Worm (Caenorhabditis elegans): ENCODE data around the gene fbxa-114.

fbxa-114 gene

DNA sequence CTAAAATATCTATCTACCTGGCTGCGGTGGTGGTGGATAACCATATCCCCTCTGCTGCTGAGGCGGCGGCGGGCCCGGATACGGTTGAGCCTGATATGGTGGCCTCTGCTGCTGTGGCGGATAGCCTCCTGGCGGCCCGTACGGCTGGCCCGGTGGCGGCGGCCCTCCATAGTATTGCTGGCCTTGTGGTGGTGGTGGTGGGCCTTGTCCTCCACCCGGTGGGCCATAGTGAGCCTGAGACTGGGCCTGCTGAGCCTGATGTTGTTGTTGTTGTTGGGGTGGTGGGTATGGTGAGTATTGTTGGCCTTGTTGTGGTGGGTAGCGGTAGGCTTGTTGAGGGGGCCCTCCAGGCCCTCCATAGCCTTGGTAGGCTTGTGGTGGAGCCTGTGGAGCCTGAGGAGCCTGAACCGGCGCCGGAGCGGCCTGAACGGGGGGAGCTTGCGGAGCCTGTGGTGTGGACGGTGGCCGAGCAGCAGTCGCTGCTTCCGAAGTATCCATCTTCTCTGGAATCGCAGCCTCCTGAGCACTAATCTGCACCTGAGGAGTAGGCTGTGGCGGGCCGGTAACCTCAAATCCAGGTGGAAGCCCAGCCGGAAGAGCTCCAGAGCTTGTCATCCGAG, 39.9 kb downstream of the fbxa-114 start:
- TF ChIP-seq elt-2 (tag; optimal IDR thresholded peaks at IDR 0.05): no peak
- no peak for TF ChIP-seq lsy-12 (tag; optimal IDR thresholded peaks at IDR 0.05)
- no peak for TF ChIP-seq ztf-4 (tag; optimal IDR thresholded peaks at IDR 0.05)
- TF ChIP-seq jun-1 (tag; optimal IDR thresholded peaks at IDR 0.05): no peak
- no peak for TF ChIP-seq R02D3.7 (tag; optimal IDR thresholded peaks at IDR 0.05)
- TF ChIP-seq lin-39 (tag; optimal IDR thresholded peaks at IDR 0.05): no peak
- no peak for TF ChIP-seq lin-15B (tag; optimal IDR thresholded peaks at IDR 0.05)
- TF ChIP-seq mdl-1 (tag; optimal IDR thresholded peaks at IDR 0.05): no peak
- no peak for TF ChIP-seq aly-2 (tag; optimal IDR thresholded peaks at IDR 0.05)
- TF ChIP-seq fkh-2 (tag; optimal IDR thresholded peaks at IDR 0.05): no peak
- no peak for TF ChIP-seq nhr-28 (tag; optimal IDR thresholded peaks at IDR 0.05)
- no peak for TF ChIP-seq fos-1 (tag; optimal IDR thresholded peaks at IDR 0.05)
- TF ChIP-seq nhr-11 (tag; optimal IDR thresholded peaks at IDR 0.05): no peak
- TF ChIP-seq skn-1 (tag; optimal IDR thresholded peaks at IDR 0.05): no peak

ce11 chrV:20249438-20250120, 48.2 kb downstream of the fbxa-114 start, which contains the start of gene swsn-1:
swsn-1 (minus strand) TSS chrV:20249488.
- peak; percentile 10 for TF ChIP-seq lin-15B (tag; optimal IDR thresholded peaks at IDR 0.05)
- TF ChIP-seq jun-1 (tag; optimal IDR thresholded peaks at IDR 0.05): no peak
- no peak for TF ChIP-seq ceh-9 (tag; optimal IDR thresholded peaks at IDR 0.05)
- peak; percentile 85 for TF ChIP-seq hmg-11 (tag; optimal IDR thresholded peaks at IDR 0.05)
- no peak for TF ChIP-seq snpc-4 (tag; optimal IDR thresholded peaks at IDR 0.05)
- no peak for TF ChIP-seq nhr-43 (tag; optimal IDR thresholded peaks at IDR 0.05; ENCODE audit: poor library complexity, severe bottlenecking)
- TF ChIP-seq nfya-1 (tag; optimal IDR thresholded peaks at IDR 0.05; ENCODE audit: insufficient read depth): peak; percentile 63
- peak; percentile 36 for TF ChIP-seq ceh-28 (tag; optimal IDR thresholded peaks at IDR 0.05)
- TF ChIP-seq pqm-1 (tag; optimal IDR thresholded peaks at IDR 0.05): peak; percentile 6
- TF ChIP-seq ceh-16 (tag; optimal IDR thresholded peaks at IDR 0.05): no peak
- TF ChIP-seq elt-3 (tag; optimal IDR thresholded peaks at IDR 0.05): no peak
- no peak for TF ChIP-seq fkh-10 (GFP tag; optimal IDR thresholded peaks at IDR 0.05)

Measured in whole organism, L3 larva.